Worm (Caenorhabditis elegans): ENCODE data around the gene R09E10.8.

ce11 chrIV:10296036-10296435 lies 14.2 kb downstream of the R09E10.8 start:
- TF ChIP-seq sea-1 (GFP tag; conservative IDR thresholded peaks at IDR 0.05): no peak
- no peak for TF ChIP-seq ama-1 (optimal IDR thresholded peaks at IDR 0.05)
- no peak for TF ChIP-seq scrt-1 (GFP tag; IDR thresholded peaks at IDR 0.05)
- no peak for TF ChIP-seq tbx-11 (GFP tag; IDR thresholded peaks at IDR 0.05)
- no peak for TF ChIP-seq flt-1 (GFP tag; IDR thresholded peaks at IDR 0.05)
- no peak for TF ChIP-seq tra-4 (tag; optimal IDR thresholded peaks at IDR 0.05)
- TF ChIP-seq ets-7 (tag; optimal IDR thresholded peaks at IDR 0.05): no peak
- no peak for TF ChIP-seq aly-1 (tag; optimal IDR thresholded peaks at IDR 0.05)
- no peak for TF ChIP-seq hmbx-1 (tag; optimal IDR thresholded peaks at IDR 0.05)

Data from whole organism, early embryonic.